Fruit fly (Drosophila melanogaster) whole organism, embryonic: ENCODE data around the gene wg.
A peak's percentile ranks its signal among the peaks of the same experiment; 100 is the strongest.

Experiments used
- Bteb2 ChIP-seq: fragments of 200-800 bp; sonication (Bioruptor generic); optimal IDR thresholded peaks from 2 replicates; lab custom pipeline; 2016; ENCODE audit warnings: missing biosample characterization, missing genetic modification characterization
- CG10267 ChIP-seq: fragments of 200-800 bp; sonication (Bioruptor generic); optimal IDR thresholded peaks from 2 replicates; lab custom pipeline; 2018; ENCODE audit warnings: missing biosample characterization, mild to moderate bottlenecking, missing genetic modification characterization, moderate library complexity
- CG10543 ChIP-seq: fragments of 200-800 bp; sonication (Bioruptor generic); optimal IDR thresholded peaks from 3 replicates; lab custom pipeline; 2017; ENCODE audit warnings: missing biosample characterization, mild to moderate bottlenecking, missing genetic modification characterization, moderate library complexity
- CG10979 ChIP-seq: fragments of 200-800 bp; sonication (Bioruptor generic); optimal IDR thresholded peaks from 2 replicates; lab custom pipeline; 2018; ENCODE audit warnings: missing biosample characterization, mild to moderate bottlenecking, missing genetic modification characterization, moderate library complexity
- CG11723 ChIP-seq: fragments of 200-800 bp; sonication (Bioruptor generic); optimal IDR thresholded peaks from 2 replicates; lab custom pipeline; 2017; ENCODE audit warnings: missing biosample characterization, mild to moderate bottlenecking, missing genetic modification characterization
- CG1233 ChIP-seq: fragments of 200-800 bp; sonication (Bioruptor generic); optimal IDR thresholded peaks from 4 replicates; lab custom pipeline; 2018; ENCODE audit warnings: missing biosample characterization, mild to moderate bottlenecking, missing genetic modification characterization
- CG13424 ChIP-seq: fragments of 200-800 bp; sonication (Bioruptor generic); optimal IDR thresholded peaks from 2 replicates; lab custom pipeline; 2019; ENCODE audit warnings: missing biosample characterization, mild to moderate bottlenecking, missing genetic modification characterization, moderate library complexity
- CG14667 ChIP-seq: fragments of 200-800 bp; sonication (Bioruptor generic); IDR thresholded peaks from 2 replicates; pipeline ENCODE4 v1.3.6; 2022; ENCODE audit warnings: missing biosample characterization, missing genetic modification characterization
- CG1603 ChIP-seq: fragments of 200-800 bp; sonication (Bioruptor generic); optimal IDR thresholded peaks from 2 replicates; lab custom pipeline; 2019; ENCODE audit warnings: missing biosample characterization, mild to moderate bottlenecking, missing genetic modification characterization, moderate library complexity
- CG17186 ChIP-seq: fragments of 200-800 bp; sonication (Bioruptor generic); optimal IDR thresholded peaks from 3 replicates; lab custom pipeline; 2017; ENCODE audit warnings: missing biosample characterization, missing genetic modification reagents, missing genetic modification characterization
- CG18011 ChIP-seq: fragments of 200-800 bp; sonication (Bioruptor generic); optimal IDR thresholded peaks from 2 replicates; lab custom pipeline; 2017; ENCODE audit warnings: missing biosample characterization, missing genetic modification characterization, mild to moderate bottlenecking, moderate library complexity, missing genotype
- CG18619 ChIP-seq: fragments of 200-800 bp; sonication (Bioruptor generic); optimal IDR thresholded peaks from 3 replicates; lab custom pipeline; 2017; ENCODE audit warnings: missing biosample characterization, mild to moderate bottlenecking, missing genetic modification characterization
- CG3065 ChIP-seq: fragments of 200-800 bp; sonication (Bioruptor generic); optimal IDR thresholded peaks from 2 replicates; lab custom pipeline; 2016; ENCODE audit warnings: missing biosample characterization, missing genetic modification characterization
- CG3407 ChIP-seq: fragments of 200-800 bp; sonication (Bioruptor generic); optimal IDR thresholded peaks from 2 replicates; lab custom pipeline; 2018; ENCODE audit warnings: missing biosample characterization, mild to moderate bottlenecking, missing genetic modification characterization
- CG34376 ChIP-seq: fragments of 200-800 bp; sonication (Bioruptor generic); optimal IDR thresholded peaks from 2 replicates; lab custom pipeline; 2018; ENCODE audit warnings: missing biosample characterization, mild to moderate bottlenecking, missing genetic modification characterization
- CG3995 ChIP-seq: fragments of 200-800 bp; sonication (Bioruptor generic); optimal IDR thresholded peaks from 3 replicates; lab custom pipeline; 2016; ENCODE audit warnings: missing biosample characterization, missing genetic modification characterization
- CG4282 ChIP-seq: fragments of 200-800 bp; sonication (Bioruptor generic); optimal IDR thresholded peaks from 2 replicates; lab custom pipeline; 2016; ENCODE audit warnings: missing biosample characterization, missing genetic modification characterization
- CG4360 ChIP-seq: fragments of 200-800 bp; sonication (Bioruptor generic); IDR thresholded peaks from 2 replicates; pipeline ENCODE4 v1.3.6; 2022; ENCODE audit warnings: missing biosample characterization, missing genetic modification characterization
- CG6683 ChIP-seq: fragments of 200-800 bp; sonication (Bioruptor generic); optimal IDR thresholded peaks from 2 replicates; lab custom pipeline; 2017; ENCODE audit warnings: missing biosample characterization, mild to moderate bottlenecking, missing genetic modification characterization, missing genetic modification reagents
- CG6689 ChIP-seq: fragments of 200-800 bp; sonication (Bioruptor generic); IDR thresholded peaks from 2 replicates; pipeline ENCODE4 v1.3.6; 2022; ENCODE audit warnings: missing biosample characterization, missing genetic modification characterization
- CG6791 ChIP-seq: fragments of 200-800 bp; sonication (Bioruptor generic); IDR thresholded peaks from 3 replicates; pipeline ENCODE4 v1.3.6; 2022; ENCODE audit warnings: missing biosample characterization, missing genetic modification characterization; ENCODE audit not compliant: partially characterized antibody
- CG8765 ChIP-seq: fragments of 200-800 bp; sonication (Bioruptor generic); IDR thresholded peaks from 2 replicates; pipeline ENCODE4 v1.3.6; 2022; ENCODE audit warnings: missing biosample characterization, missing genetic modification characterization
- CHES-1-like ChIP-seq: fragments of 200-800 bp; sonication (Bioruptor generic); optimal IDR thresholded peaks from 2 replicates; lab custom pipeline; 2016; ENCODE audit warnings: missing biosample characterization, missing genetic modification characterization
- CTCF ChIP-seq: fragments of 200-800 bp; sonication (Bioruptor generic); optimal IDR thresholded peaks from 2 replicates; lab custom pipeline; 2017; ENCODE audit warnings: missing biosample characterization, mild to moderate bottlenecking, missing genetic modification characterization, moderate library complexity
- Dad ChIP-seq: fragments of 200-800 bp; sonication (Bioruptor generic); optimal IDR thresholded peaks from 3 replicates; lab custom pipeline; 2016; ENCODE audit warnings: missing biosample characterization, missing genetic modification characterization
- Dbx ChIP-seq: fragments of 200-800 bp; sonication (Bioruptor generic); IDR thresholded peaks from 3 replicates; pipeline ENCODE4 v1.3.6; 2022; ENCODE audit warnings: missing biosample characterization, missing genetic modification characterization
- E2f2 ChIP-seq: fragments of 200-800 bp; sonication (Bioruptor generic); IDR thresholded peaks from 2 replicates; pipeline ENCODE4 v1.3.6; 2022; ENCODE audit warnings: missing biosample characterization, missing genetic modification characterization
- H2.0 ChIP-seq: fragments of 200-800 bp; sonication (Bioruptor generic); IDR thresholded peaks from 2 replicates; pipeline ENCODE4 v1.3.6; 2022; ENCODE audit warnings: missing biosample characterization, missing genetic modification characterization
- HHEX ChIP-seq: fragments of 200-800 bp; sonication (Bioruptor generic); optimal IDR thresholded peaks from 3 replicates; lab custom pipeline; 2017; ENCODE audit warnings: missing biosample characterization, mild to moderate bottlenecking, missing genetic modification characterization, missing genetic modification reagents
- Hr3 ChIP-seq: fragments of 200-800 bp; sonication (Bioruptor generic); optimal IDR thresholded peaks from 3 replicates; lab custom pipeline; 2016; ENCODE audit warnings: missing biosample characterization, missing genetic modification characterization
- Jarid2 ChIP-seq: fragments of 200-800 bp; sonication (Bioruptor generic); optimal IDR thresholded peaks from 3 replicates; lab custom pipeline; 2017; ENCODE audit warnings: mild to moderate bottlenecking, missing biosample characterization, missing genetic modification reagents, missing genetic modification characterization
- NC2β ChIP-seq: fragments of 200-800 bp; sonication (Bioruptor generic); optimal IDR thresholded peaks from 2 replicates; lab custom pipeline; 2016; ENCODE audit warnings: missing biosample characterization, missing genetic modification characterization
- Oaz ChIP-seq: fragments of 200-800 bp; sonication (Bioruptor generic); IDR thresholded peaks from 2 replicates; pipeline ENCODE4 v1.3.6; 2022; ENCODE audit warnings: missing biosample characterization, missing genetic modification characterization
- YL-1 ChIP-seq: fragments of 200-800 bp; sonication (Bioruptor generic); optimal IDR thresholded peaks from 3 replicates; lab custom pipeline; 2017; ENCODE audit warnings: missing biosample characterization, mild to moderate bottlenecking, missing genetic modification characterization
- bowl ChIP-seq: fragments of 200-800 bp; sonication (Bioruptor generic); IDR thresholded peaks from 2 replicates; pipeline ENCODE4 v1.3.6; 2022; ENCODE audit warnings: missing biosample characterization, missing genetic modification characterization
- btn ChIP-seq: fragments of 200-800 bp; sonication (Bioruptor generic); optimal IDR thresholded peaks from 2 replicates; lab custom pipeline; 2016; ENCODE audit warnings: missing biosample characterization, missing genetic modification characterization
- dmrt99B ChIP-seq: fragments of 200-800 bp; sonication (Bioruptor generic); optimal IDR thresholded peaks from 2 replicates; lab custom pipeline; 2018; ENCODE audit warnings: missing biosample characterization, mild to moderate bottlenecking, missing genetic modification characterization, moderate library complexity
- en ChIP-seq: fragments of 200-800 bp; sonication (Bioruptor generic); optimal IDR thresholded peaks from 2 replicates; lab custom pipeline; 2016; ENCODE audit warnings: missing biosample characterization, missing genetic modification characterization
- gro ChIP-seq: fragments of 200-800 bp; sonication (Bioruptor generic); optimal IDR thresholded peaks from 2 replicates; lab custom pipeline; 2016; ENCODE audit warnings: missing biosample characterization, missing genetic modification characterization
- ind ChIP-seq: fragments of 200-800 bp; sonication (Bioruptor generic); optimal IDR thresholded peaks from 3 replicates; lab custom pipeline; 2016; ENCODE audit warnings: missing biosample characterization, missing genetic modification characterization
- inv ChIP-seq: fragments of 200-800 bp; sonication (Bioruptor generic); IDR thresholded peaks from 2 replicates; pipeline ENCODE4 v1.3.6; 2022; ENCODE audit warnings: missing biosample characterization, missing genetic modification characterization; ENCODE audit not compliant: partially characterized antibody
- jing ChIP-seq: fragments of 200-800 bp; sonication (Bioruptor generic); optimal IDR thresholded peaks from 2 replicates; lab custom pipeline; 2018; ENCODE audit warnings: missing biosample characterization, mild to moderate bottlenecking, missing genetic modification characterization
- kah ChIP-seq: fragments of 200-800 bp; sonication (Bioruptor generic); optimal IDR thresholded peaks from 2 replicates; lab custom pipeline; 2018; ENCODE audit warnings: missing biosample characterization, mild to moderate bottlenecking, missing genetic modification characterization
- kni ChIP-seq: fragments of 200-800 bp; sonication (Bioruptor generic); optimal IDR thresholded peaks from 3 replicates; lab custom pipeline; 2017; ENCODE audit warnings: mild to moderate bottlenecking, missing biosample characterization, missing genetic modification reagents, missing genetic modification characterization
- lab ChIP-seq: fragments of 200-800 bp; sonication (Bioruptor generic); optimal IDR thresholded peaks from 3 replicates; lab custom pipeline; 2017; ENCODE audit warnings: missing biosample characterization, missing genetic modification characterization, mild to moderate bottlenecking, moderate library complexity, missing genetic modification reagents
- shn ChIP-seq: fragments of 200-800 bp; sonication (Bioruptor generic); optimal IDR thresholded peaks from 3 replicates; lab custom pipeline; 2016; ENCODE audit warnings: missing biosample characterization, missing genetic modification characterization
- tap ChIP-seq: fragments of 200-800 bp; optimal IDR thresholded peaks from 3 replicates; lab custom pipeline; 2019; ENCODE audit warnings: missing biosample characterization, mild to moderate bottlenecking, missing genetic modification characterization, moderate library complexity
- tgo ChIP-seq: fragments of 200-800 bp; sonication (Bioruptor generic); IDR thresholded peaks from 3 replicates; pipeline ENCODE4 v1.3.6; 2022; ENCODE audit warnings: missing biosample characterization, missing genetic modification characterization
- usp ChIP-seq: fragments of >200 bp; optimal IDR thresholded peaks from 2 replicates; lab custom pipeline; 2017; ENCODE audit warnings: missing biosample characterization, missing genetic modification characterization

The wg gene

dm6 chr2L:7333184-7334025 lies 26.4 kb downstream of the wg start, which contains the start of gene Wnt6 (continued):
- TF ChIP-seq kni: no peak
- TF ChIP-seq YL-1 (GFP tag; lab: Kevin White, UChicago): peak; percentile 23
- TF ChIP-seq CTCF: no peak
- no peak for TF ChIP-seq CG4360
- TF ChIP-seq CG14667 (GFP tag; lab: Robert Waterston, UW): peak; percentile 51
- TF ChIP-seq kah (GFP tag; lab: Kevin White, UChicago): no peak
- TF ChIP-seq CG6689: peak; percentile 37
- no peak for TF ChIP-seq CG6683
- TF ChIP-seq inv (GFP tag; lab: Robert Waterston, UW): no peak
- TF ChIP-seq CG3407 (GFP tag; lab: Kevin White, UChicago): peak; percentile 47
- TF ChIP-seq CG8765: no peak
- peak; percentile 56 for TF ChIP-seq CG10543 (GFP tag; lab: Kevin White, UChicago)
- peak; percentile 65 for TF ChIP-seq CG18619
- TF ChIP-seq E2f2 (GFP tag; lab: Robert Waterston, UW): 0 out of 2 replicates have a peak, but pooled peaks have one; percentile 47
- TF ChIP-seq jing (GFP tag; lab: Kevin White, UChicago): no peak
- TF ChIP-seq dmrt99B (tag; lab: Kevin White, UChicago): peak; percentile 40
- TF ChIP-seq CG3065 (GFP tag; lab: Kevin White, UChicago): no peak
- TF ChIP-seq CG1233 (GFP tag; lab: Kevin White, UChicago): peak; percentile 19
- TF ChIP-seq ind (GFP tag; lab: Kevin White, UChicago): peak; percentile 23
- TF ChIP-seq CG10267: peak; percentile 46
- peak; percentile 33 for TF ChIP-seq HHEX (GFP tag; lab: Kevin White, UChicago)
- peak; percentile 27 for TF ChIP-seq CHES-1-like
- no peak for TF ChIP-seq bowl
- no peak for TF ChIP-seq lab (GFP tag; lab: Kevin White, UChicago)
- TF ChIP-seq CG11723 (GFP tag; lab: Kevin White, UChicago): peak; percentile 69
- no peak; the same call in 2 of the 3 replicates for TF ChIP-seq Dbx (GFP tag; lab: Robert Waterston, UW)
- TF ChIP-seq Bteb2: no peak
- peak; percentile 74 for TF ChIP-seq Hr3
- TF ChIP-seq CG34376 (GFP tag; lab: Kevin White, UChicago): no peak
- TF ChIP-seq NC2β (GFP tag; lab: Kevin White, UChicago): peak; percentile 19
- TF ChIP-seq CG3995 (GFP tag; lab: Kevin White, UChicago): no peak
- peak; percentile 55 for TF ChIP-seq CG10979 (tag; lab: Kevin White, UChicago)
- TF ChIP-seq tap (tag; lab: Kevin White, UChicago): no peak
- TF ChIP-seq Dad (GFP tag; lab: Kevin White, UChicago): peak; percentile 21
- TF ChIP-seq CG4282: peak; percentile 26
- TF ChIP-seq CG17186 (GFP tag; lab: Kevin White, UChicago): no peak
- peak; percentile 64 for TF ChIP-seq shn (GFP tag; lab: Kevin White, UChicago)
- TF ChIP-seq gro (GFP tag; lab: Kevin White, UChicago): no peak
- no peak for TF ChIP-seq btn
- peak; percentile 82 for TF ChIP-seq CG13424 (tag; lab: Kevin White, UChicago)
- 0 out of 2 replicates have a peak, but pooled peaks have one; percentile 32 for TF ChIP-seq Oaz
- TF ChIP-seq Jarid2 (GFP tag; lab: Kevin White, UChicago): peak; percentile 14
- peak; percentile 28; the same call in 1 of the 2 replicates for TF ChIP-seq H2.0
- peak; percentile 18 for TF ChIP-seq en (GFP tag; lab: Kevin White, UChicago)
- TF ChIP-seq tgo (GFP tag; lab: Robert Waterston, UW): peak; percentile 47; the same call in 2 of the 3 replicates
- TF ChIP-seq CG1603 (tag; lab: Kevin White, UChicago): no peak
- no peak for TF ChIP-seq usp (GFP tag; lab: Kevin White, UChicago)
- TF ChIP-seq CG6791: 0 out of 3 replicates have a peak, but pooled peaks have one; percentile 31
- TF ChIP-seq CG18011: peak; percentile 29
